Fruit fly (Drosophila melanogaster) whole organism, embryonic: ENCODE measurements around the gene lectin-37Db.

Experiments used
- Adf1 ChIP-seq: fragments of 200-800 bp; sonication (Bioruptor generic); IDR thresholded peaks from 2 replicates; pipeline ENCODE4 v1.3.6; 2022; ENCODE audit warnings: missing biosample characterization, missing genetic modification characterization
- Atf6 ChIP-seq: fragments of 200-800 bp; sonication (Bioruptor generic); IDR thresholded peaks from 2 replicates; pipeline ENCODE4 v1.3.6; 2022; ENCODE audit warnings: missing biosample characterization, missing genetic modification characterization
- Bdp1 ChIP-seq: fragments of 200-800 bp; sonication (Bioruptor generic); optimal IDR thresholded peaks from 3 replicates; lab custom pipeline; 2016; ENCODE audit warnings: missing biosample characterization, missing genetic modification characterization
- BtbVII ChIP-seq: fragments of 200-800 bp; sonication (Bioruptor generic); optimal IDR thresholded peaks from 3 replicates; lab custom pipeline; 2017; ENCODE audit warnings: missing biosample characterization, mild to moderate bottlenecking, missing genetic modification characterization
- CG11456 ChIP-seq: fragments of 200-800 bp; sonication (Bioruptor generic); IDR thresholded peaks from 3 replicates; pipeline ENCODE4 v1.3.6; 2022; ENCODE audit warnings: missing biosample characterization, missing genetic modification characterization
- CG11504 ChIP-seq: fragments of 200-800 bp; sonication (Bioruptor generic); optimal IDR thresholded peaks from 3 replicates; lab custom pipeline; 2019; ENCODE audit warnings: missing biosample characterization, mild to moderate bottlenecking, missing genetic modification characterization, moderate library complexity
- CG14667 ChIP-seq: fragments of 200-800 bp; sonication (Bioruptor generic); IDR thresholded peaks from 2 replicates; pipeline ENCODE4 v1.3.6; 2022; ENCODE audit warnings: missing biosample characterization, missing genetic modification characterization
- CG15269 ChIP-seq: fragments of 200-800 bp; sonication (Bioruptor generic); optimal IDR thresholded peaks from 2 replicates; lab custom pipeline; 2018; ENCODE audit warnings: missing biosample characterization, mild to moderate bottlenecking, missing genetic modification characterization, moderate library complexity
- CG1603 ChIP-seq: fragments of 200-800 bp; sonication (Bioruptor generic); optimal IDR thresholded peaks from 2 replicates; lab custom pipeline; 2019; ENCODE audit warnings: missing biosample characterization, mild to moderate bottlenecking, missing genetic modification characterization, moderate library complexity
- CG17359 ChIP-seq: fragments of 200-800 bp; sonication (Bioruptor generic); optimal IDR thresholded peaks from 3 replicates; lab custom pipeline; 2018; ENCODE audit warnings: missing biosample characterization, mild to moderate bottlenecking, missing genetic modification characterization, moderate library complexity
- CG17361 ChIP-seq: fragments of 200-800 bp; sonication (Bioruptor generic); IDR thresholded peaks from 3 replicates; pipeline ENCODE4 v1.3.6; 2022; ENCODE audit warnings: missing biosample characterization, missing genetic modification characterization
- CG17385 ChIP-seq: fragments of 200-800 bp; sonication (Bioruptor generic); optimal IDR thresholded peaks from 3 replicates; lab custom pipeline; 2018; ENCODE audit warnings: missing biosample characterization, mild to moderate bottlenecking, missing genetic modification characterization
- CG17829 ChIP-seq: fragments of 200-800 bp; optimal IDR thresholded peaks from 2 replicates; lab custom pipeline; 2019; ENCODE audit warnings: missing biosample characterization, mild to moderate bottlenecking, missing genetic modification characterization, moderate library complexity
- CG17912 ChIP-seq: fragments of 200-800 bp; sonication (Bioruptor generic); optimal IDR thresholded peaks from 2 replicates; lab custom pipeline; 2018; ENCODE audit warnings: missing biosample characterization, mild to moderate bottlenecking, missing genetic modification characterization
- CG1832 ChIP-seq: fragments of 200-800 bp; sonication (Bioruptor generic); optimal IDR thresholded peaks from 2 replicates; lab custom pipeline; 2017; ENCODE audit warnings: missing biosample characterization, mild to moderate bottlenecking, missing genetic modification characterization, inconsistent platforms
- CG2120 ChIP-seq: fragments of 200-800 bp; sonication (Bioruptor generic); optimal IDR thresholded peaks from 3 replicates; lab custom pipeline; 2016; ENCODE audit warnings: missing biosample characterization, missing genetic modification characterization
- CG2129 ChIP-seq: fragments of 200-800 bp; sonication (Bioruptor generic); IDR thresholded peaks from 2 replicates; pipeline ENCODE4 v1.3.6; 2022; ENCODE audit warnings: missing biosample characterization, missing genetic modification characterization; ENCODE audit not compliant: partially characterized antibody
- CG2199 ChIP-seq: fragments of 200-800 bp; sonication (Bioruptor generic); IDR thresholded peaks from 3 replicates; pipeline ENCODE4 v1.3.6; 2022; ENCODE audit warnings: missing biosample characterization, missing genetic modification characterization
- CG2889 ChIP-seq: fragments of 200-800 bp; sonication (Bioruptor generic); IDR thresholded peaks from 3 replicates; pipeline ENCODE4 v1.3.6; 2022; ENCODE audit warnings: missing biosample characterization, missing genetic modification characterization
- CG31365 ChIP-seq: fragments of 200-800 bp; sonication (Bioruptor generic); optimal IDR thresholded peaks from 2 replicates; lab custom pipeline; 2018; ENCODE audit warnings: missing biosample characterization, mild to moderate bottlenecking, missing genetic modification characterization
- CG34376 ChIP-seq: fragments of 200-800 bp; sonication (Bioruptor generic); optimal IDR thresholded peaks from 2 replicates; lab custom pipeline; 2018; ENCODE audit warnings: missing biosample characterization, mild to moderate bottlenecking, missing genetic modification characterization
- CG34422 ChIP-seq: fragments of 200-800 bp; sonication (Bioruptor generic); IDR thresholded peaks from 3 replicates; pipeline ENCODE4 v1.3.6; 2022; ENCODE audit warnings: missing biosample characterization, missing genetic modification characterization
- CG4404 ChIP-seq: fragments of 200-800 bp; sonication (Bioruptor generic); IDR thresholded peaks from 2 replicates; pipeline ENCODE4 v1.3.6; 2022; ENCODE audit warnings: missing biosample characterization, missing genetic modification characterization
- CG5953 ChIP-seq: fragments of 200-800 bp; sonication (Bioruptor generic); IDR thresholded peaks from 2 replicates; pipeline ENCODE4 v1.3.6; 2022; ENCODE audit warnings: missing biosample characterization, missing genetic modification characterization
- CG7839 ChIP-seq: fragments of 200-800 bp; sonication (Bioruptor generic); optimal IDR thresholded peaks from 3 replicates; lab custom pipeline; 2018; ENCODE audit warnings: missing biosample characterization, mild to moderate bottlenecking, missing genetic modification characterization, moderate library complexity
- CG9609 ChIP-seq: fragments of 200-800 bp; sonication (Bioruptor generic); optimal IDR thresholded peaks from 3 replicates; lab custom pipeline; 2016; ENCODE audit warnings: missing biosample characterization, missing genetic modification characterization
- Camta ChIP-seq: fragments of 200-800 bp; sonication (Bioruptor generic); optimal IDR thresholded peaks from 2 replicates; lab custom pipeline; 2016; ENCODE audit warnings: missing biosample characterization, missing genetic modification characterization
- Dek ChIP-seq: fragments of 200-800 bp; sonication (Bioruptor generic); optimal IDR thresholded peaks from 3 replicates; lab custom pipeline; 2019; ENCODE audit warnings: missing biosample characterization, mild to moderate bottlenecking, missing genetic modification characterization, moderate library complexity
- E2f2 ChIP-seq: fragments of 200-800 bp; sonication (Bioruptor generic); IDR thresholded peaks from 2 replicates; pipeline ENCODE4 v1.3.6; 2022; ENCODE audit warnings: missing biosample characterization, missing genetic modification characterization
- Eip74EF ChIP-seq, 2 experiments: fragments of 200-800 bp in 1 of 2; fragments of >200 bp in 1 of 2; sonication (Bioruptor generic) in 1 of 2; optimal IDR thresholded peaks; 2 replicates each; lab custom pipeline; 2017 to 2019; ENCODE audit warnings: missing biosample characterization in 2 of 2, missing genetic modification characterization in 2 of 2, mild to moderate bottlenecking in 1 of 2, moderate library complexity in 1 of 2
- Gsc ChIP-seq: fragments of 200-800 bp; sonication (Bioruptor generic); IDR thresholded peaks from 2 replicates; pipeline ENCODE4 v1.3.6; 2022; ENCODE audit warnings: missing biosample characterization, missing genetic modification characterization
- HmgD ChIP-seq: fragments of 200-800 bp; sonication (Bioruptor generic); optimal IDR thresholded peaks from 3 replicates; lab custom pipeline; 2016; ENCODE audit warnings: missing biosample characterization, missing genetic modification characterization
- Hr51 ChIP-seq, 2 experiments: fragments of 200-800 bp; sonication (Bioruptor generic); optimal IDR thresholded peaks; 2 replicates in 1 of 2; 3 replicates in 1 of 2; lab custom pipeline; 2016 to 2018; ENCODE audit warnings: missing biosample characterization in 2 of 2, missing genetic modification characterization in 2 of 2, mild to moderate bottlenecking in 1 of 2, moderate library complexity in 1 of 2
- Lim3 ChIP-seq: fragments of 200-800 bp; sonication (Bioruptor generic); IDR thresholded peaks from 2 replicates; pipeline ENCODE4 v1.3.6; 2022; ENCODE audit warnings: missing biosample characterization, missing genetic modification characterization
- MBD-R2 ChIP-seq: fragments of 200-800 bp; sonication (Bioruptor generic); IDR thresholded peaks from 2 replicates; pipeline ENCODE4 v1.3.6; 2022; ENCODE audit warnings: missing biosample characterization, missing genetic modification characterization
- Med ChIP-seq: fragments of 200-800 bp; sonication (Bioruptor generic); peaks from one replicate; lab custom pipeline; 2016; ENCODE audit warnings: missing biosample characterization, missing genetic modification characterization, mild to moderate bottlenecking, inconsistent platforms, moderate library complexity
- Neu2 ChIP-seq: fragments of 200-800 bp; sonication (Bioruptor generic); optimal IDR thresholded peaks from 3 replicates; lab custom pipeline; 2016; ENCODE audit warnings: missing biosample characterization, missing genetic modification characterization, borderline replicate concordance
- Poxn ChIP-seq: fragments of 200-800 bp; sonication (Bioruptor generic); IDR thresholded peaks from 2 replicates; pipeline ENCODE4 v1.3.6; 2022; ENCODE audit warnings: missing biosample characterization, missing genetic modification characterization
- Sox102F ChIP-seq: fragments of 200-800 bp; sonication (Bioruptor generic); optimal IDR thresholded peaks from 2 replicates; lab custom pipeline; 2018; ENCODE audit warnings: missing biosample characterization, mild to moderate bottlenecking, missing genetic modification characterization, moderate library complexity
- Spps ChIP-seq: fragments of 200-800 bp; sonication (Bioruptor generic); optimal IDR thresholded peaks from 2 replicates; lab custom pipeline; 2018; ENCODE audit warnings: missing biosample characterization, mild to moderate bottlenecking, missing genetic modification characterization
- Sry-β ChIP-seq: fragments of 200-800 bp; sonication (Bioruptor generic); optimal IDR thresholded peaks from 2 replicates; lab custom pipeline; 2018; ENCODE audit warnings: missing biosample characterization, mild to moderate bottlenecking, missing genetic modification characterization, moderate library complexity
- Tbp ChIP-seq: fragments of >200 bp; optimal IDR thresholded peaks from 2 replicates; lab custom pipeline; 2018; ENCODE audit warnings: missing biosample characterization, missing genetic modification characterization
- Trl ChIP-seq, 3 experiments: fragments of >200 bp in 2 of 3; fragments of 200-800 bp in 1 of 3; sonication (Bioruptor generic) in 1 of 3; optimal IDR thresholded peaks; 2 replicates in 1 of 3; 3 replicates in 2 of 3; lab custom pipeline; 2016 to 2017; ENCODE audit warnings: missing biosample characterization in 1 of 3, missing genetic modification characterization in 1 of 3
- ab ChIP-seq: fragments of 200-800 bp; sonication (Bioruptor generic); optimal IDR thresholded peaks from 2 replicates; lab custom pipeline; 2016; ENCODE audit warnings: missing biosample characterization, missing genetic modification characterization
- al ChIP-seq: fragments of 200-800 bp; sonication (Bioruptor generic); IDR thresholded peaks from 2 replicates; pipeline ENCODE4 v1.3.6; 2022; ENCODE audit warnings: missing biosample characterization, missing genetic modification characterization
- dan ChIP-seq: fragments of 200-800 bp; sonication (Bioruptor generic); IDR thresholded peaks from 2 replicates; pipeline ENCODE4 v1.3.6; 2022; ENCODE audit warnings: missing biosample characterization, missing genetic modification characterization
- disco-r ChIP-seq: fragments of 200-800 bp; sonication (Bioruptor generic); optimal IDR thresholded peaks from 2 replicates; lab custom pipeline; 2016; ENCODE audit warnings: missing biosample characterization, missing genetic modification characterization
- dmrt99B ChIP-seq: fragments of 200-800 bp; sonication (Bioruptor generic); optimal IDR thresholded peaks from 2 replicates; lab custom pipeline; 2018; ENCODE audit warnings: missing biosample characterization, mild to moderate bottlenecking, missing genetic modification characterization, moderate library complexity
- sens-2 ChIP-seq: fragments of 200-800 bp; sonication (Bioruptor generic); IDR thresholded peaks from 2 replicates; pipeline ENCODE4 v1.3.6; 2022; ENCODE audit warnings: missing biosample characterization, missing genetic modification characterization
- sr ChIP-seq: fragments of 200-800 bp; sonication (Bioruptor generic); IDR thresholded peaks from 3 replicates; pipeline ENCODE4 v1.3.6; 2022; ENCODE audit warnings: missing biosample characterization, missing genetic modification characterization
- tio ChIP-seq: fragments of 200-800 bp; sonication (Bioruptor generic); optimal IDR thresholded peaks from 2 replicates; lab custom pipeline; 2017; ENCODE audit warnings: missing biosample characterization, missing genetic modification characterization, inconsistent platforms
- zfh2 ChIP-seq: fragments of 200-800 bp; sonication (Bioruptor generic); optimal IDR thresholded peaks from 2 replicates; lab custom pipeline; 2016; ENCODE audit warnings: missing biosample characterization, missing genetic modification characterization

Gene lectin-37Db

dm6 chr2L:19370046-19370445 is 48.8 kb upstream of the lectin-37Db start, which contains the start of gene CG17349 (continued):
- no peak for TF ChIP-seq Atf6 (GFP tag; lab: Robert Waterston, UW)
- TF ChIP-seq Poxn (GFP tag; lab: Robert Waterston, UW), result no peak
- TF ChIP-seq CG2120 (GFP tag; lab: Kevin White, UChicago), result no peak
- TF ChIP-seq E2f2 (GFP tag; lab: Robert Waterston, UW), result no peak
- TF ChIP-seq Med (GFP tag; lab: Kevin White, UChicago), result peak; percentile 49
- TF ChIP-seq zfh2 (GFP tag; lab: Kevin White, UChicago), result no peak
- no peak for TF ChIP-seq MBD-R2
- TF ChIP-seq Sox102F (GFP tag; lab: Kevin White, UChicago), result no peak
- TF ChIP-seq Tbp (GFP tag; lab: Kevin White, UChicago), result no peak
- TF ChIP-seq CG17359 (tag; lab: Kevin White, UChicago), result peak; percentile 35
- no peak for TF ChIP-seq Sry-β (GFP tag; lab: Kevin White, UChicago)
- no peak for TF ChIP-seq Camta
- no peak for TF ChIP-seq Bdp1 (GFP tag; lab: Kevin White, UChicago)
- no peak for TF ChIP-seq dmrt99B (tag; lab: Kevin White, UChicago)
- TF ChIP-seq CG1603 (tag; lab: Kevin White, UChicago), result peak; percentile 60
- TF ChIP-seq Adf1 (GFP tag; lab: Robert Waterston, UW), result no peak
- no peak for TF ChIP-seq CG5953 (GFP tag; lab: Robert Waterston, UW)
- TF ChIP-seq CG15269 (tag; lab: Kevin White, UChicago), result no peak
- TF ChIP-seq CG34422, result no peak
- no peak for TF ChIP-seq CG2129 (GFP tag; lab: Robert Waterston, UW)
- TF ChIP-seq CG1832 (GFP tag; lab: Kevin White, UChicago), result no peak
- TF ChIP-seq CG17829 (tag; lab: Kevin White, UChicago), result no peak
- no peak for TF ChIP-seq Gsc (GFP tag; lab: Robert Waterston, UW)
- no peak for TF ChIP-seq al (GFP tag; lab: Robert Waterston, UW)
- no peak for TF ChIP-seq CG34376 (GFP tag; lab: Kevin White, UChicago)
- no peak for TF ChIP-seq tio (GFP tag; lab: Kevin White, UChicago)
- no peak for TF ChIP-seq disco-r (GFP tag; lab: Kevin White, UChicago)
- no peak for TF ChIP-seq Hr51 (GFP tag; optimal IDR thresholded peaks at IDR 0.05; lab: Kevin White, UChicago)
- no peak for TF ChIP-seq BtbVII
- TF ChIP-seq Eip74EF (GFP tag; optimal IDR thresholded peaks at IDR 0.05; lab: Kevin White, UChicago), result no peak
- TF ChIP-seq CG7839, result no peak
- TF ChIP-seq sr (GFP tag; lab: Robert Waterston, UW), result no peak
- TF ChIP-seq Dek, result no peak
- TF ChIP-seq CG2889 (GFP tag; lab: Robert Waterston, UW), result no peak
- no peak for TF ChIP-seq CG17912 (GFP tag; lab: Kevin White, UChicago)
- no peak for TF ChIP-seq HmgD (GFP tag; lab: Kevin White, UChicago)
- TF ChIP-seq CG4404, result no peak
- peak; percentile 32; the same call in 1 of the 3 replicates for TF ChIP-seq CG17361 (GFP tag; lab: Robert Waterston, UW)
- TF ChIP-seq CG9609 (GFP tag; lab: Kevin White, UChicago), result no peak
- no peak for TF ChIP-seq Trl (optimal IDR thresholded peaks at IDR 0.05; lab: Kevin White, UChicago)
- TF ChIP-seq Trl (GFP tag; optimal IDR thresholded peaks at IDR 0.05; lab: Kevin White, UChicago), result no peak
- TF ChIP-seq CG31365 (tag; lab: Kevin White, UChicago), result no peak
- TF ChIP-seq CG17385 (GFP tag; lab: Kevin White, UChicago), result no peak
- no peak for TF ChIP-seq CG11456
- no peak for TF ChIP-seq dan (GFP tag; lab: Robert Waterston, UW)
- no peak for TF ChIP-seq Lim3 (GFP tag; lab: Robert Waterston, UW)
- TF ChIP-seq sens-2 (GFP tag; lab: Robert Waterston, UW), result no peak
- TF ChIP-seq CG14667 (GFP tag; lab: Robert Waterston, UW), result no peak
- no peak for TF ChIP-seq Spps (tag; lab: Kevin White, UChicago)
- no peak for TF ChIP-seq CG2199
- no peak for TF ChIP-seq Neu2 (GFP tag; lab: Kevin White, UChicago)
- peak; percentile 14 for TF ChIP-seq CG11504
- TF ChIP-seq ab (GFP tag; lab: Kevin White, UChicago), result no peak
